Worm (Caenorhabditis elegans) whole organism, early embryonic: ENCODE data around the gene T10D4.11.

Source experiments
- aly-1 ChIP-seq: sonication (generic microtip); optimal IDR thresholded peaks from 2 replicates; lab custom pipeline; 2016; ENCODE audit warnings: missing genetic modification characterization, missing compliant biosample characterization
- ceh-13 ChIP-seq: fragments of 200-800 bp; sonication (Bioruptor generic); optimal IDR thresholded peaks from 2 replicates; lab custom pipeline; 2018; ENCODE audit warnings: mild to moderate bottlenecking, missing genetic modification characterization, missing compliant biosample characterization
- ceh-36 ChIP-seq: sonication (generic microtip); optimal IDR thresholded peaks from 2 replicates; lab custom pipeline; 2016; ENCODE audit warnings: missing genetic modification characterization, inconsistent platforms, missing compliant biosample characterization
- sea-1 ChIP-seq: fragments of 200-800 bp; sonication (Bioruptor generic); conservative IDR thresholded peaks from 2 replicates; pipeline ENCODE4 v1.3.6; 2022; ENCODE audit warnings: missing genetic modification characterization, missing compliant biosample characterization

- TF ChIP-seq ceh-36 (tag; lab: Kevin White, UChicago): no peak
- no peak for TF ChIP-seq sea-1 (GFP tag; lab: Robert Waterston, UW)
- TF ChIP-seq ceh-13 (GFP tag; lab: Kevin White, UChicago): no peak
- TF ChIP-seq aly-1 (tag; lab: Kevin White, UChicago): no peak
Measured at ce11 chrII:3185848-3186247, 36.4 kb upstream of the T10D4.11 start.
